Fruit fly (Drosophila melanogaster): ENCODE data around the gene msi.

Gene msi

DNA sequence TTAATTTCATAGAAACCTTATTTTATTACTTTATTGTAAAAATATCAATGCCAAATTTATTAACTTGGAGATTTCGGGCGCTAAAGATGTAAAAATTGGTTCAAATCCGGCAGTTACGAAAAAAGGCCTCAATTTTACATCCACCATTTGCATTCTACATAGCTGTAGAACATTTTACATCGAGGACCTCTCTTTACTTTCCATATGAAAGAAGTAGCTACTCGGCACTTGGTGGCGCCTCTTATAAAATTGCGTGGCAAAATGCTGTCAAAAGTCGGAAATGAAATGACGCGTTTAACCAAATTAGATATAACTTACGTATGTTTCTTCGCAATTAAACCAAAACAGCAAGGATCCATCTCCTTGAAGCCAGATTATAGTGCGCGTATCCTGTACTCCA, 75.6 kb downstream of the msi start (continued):
- no peak for TF ChIP-seq H2.0 (GFP tag; IDR thresholded peaks at IDR 0.05)
- TF ChIP-seq stwl (tag; optimal IDR thresholded peaks at IDR 0.05), result no peak
- no peak for TF ChIP-seq gcm (GFP tag; optimal IDR thresholded peaks at IDR 0.05)
- TF ChIP-seq CG31365 (tag; optimal IDR thresholded peaks at IDR 0.05), result no peak
- no peak for TF ChIP-seq CG15269 (tag; optimal IDR thresholded peaks at IDR 0.05)
- TF ChIP-seq CG2712 (tag; optimal IDR thresholded peaks at IDR 0.05), result peak; percentile 33
- no peak for TF ChIP-seq pzg (GFP tag; optimal IDR thresholded peaks at IDR 0.05)
- no peak for TF ChIP-seq Fer2 (tag; optimal IDR thresholded peaks at IDR 0.05)
- no peak for TF ChIP-seq Dp (GFP tag; optimal IDR thresholded peaks at IDR 0.05)
- no peak for TF ChIP-seq E2f2 (GFP tag; IDR thresholded peaks at IDR 0.05)
- TF ChIP-seq MESR4 (GFP tag; optimal IDR thresholded peaks at IDR 0.05), result no peak
- TF ChIP-seq onecut (GFP tag; IDR thresholded peaks at IDR 0.05), result 0 out of 2 replicates have a peak, but pooled peaks have one; percentile 14
- peak; percentile 39 for TF ChIP-seq CG10267 (tag; optimal IDR thresholded peaks at IDR 0.05)
- TF ChIP-seq CG4282 (GFP tag; optimal IDR thresholded peaks at IDR 0.05), result no peak
- TF ChIP-seq Lpt (GFP tag; optimal IDR thresholded peaks at IDR 0.05), result no peak
- TF ChIP-seq Jarid2 (GFP tag; optimal IDR thresholded peaks at IDR 0.05), result no peak
- TF ChIP-seq chn (GFP tag; optimal IDR thresholded peaks at IDR 0.05), result no peak
- no peak for TF ChIP-seq aop (GFP tag; IDR thresholded peaks at IDR 0.05)
- peak; percentile 91 for TF ChIP-seq CTCF (GFP tag; optimal IDR thresholded peaks at IDR 0.05)
- peak; percentile 54; the same call in 1 of the 2 replicates for TF ChIP-seq Xrp1 (GFP tag; IDR thresholded peaks at IDR 0.05)
- no peak for TF ChIP-seq en (GFP tag; optimal IDR thresholded peaks at IDR 0.05)
- TF ChIP-seq bcd (GFP tag; optimal IDR thresholded peaks at IDR 0.05), result no peak
- no peak for TF ChIP-seq Nf-YC (tag; optimal IDR thresholded peaks at IDR 0.05)
- no peak for TF ChIP-seq rib (GFP tag; IDR thresholded peaks at IDR 0.05)
- no peak for TF ChIP-seq gfzf (GFP tag; optimal IDR thresholded peaks at IDR 0.05)
- TF ChIP-seq CG3407 (GFP tag; optimal IDR thresholded peaks at IDR 0.05), result no peak
- TF ChIP-seq CG10543 (GFP tag; optimal IDR thresholded peaks at IDR 0.05), result no peak
- TF ChIP-seq ind (GFP tag; optimal IDR thresholded peaks at IDR 0.05), result no peak
- TF ChIP-seq kni (GFP tag; optimal IDR thresholded peaks at IDR 0.05), result no peak
- TF ChIP-seq gro (GFP tag; optimal IDR thresholded peaks at IDR 0.05), result no peak
- TF ChIP-seq Abd-B (GFP tag; optimal IDR thresholded peaks at IDR 0.05), result no peak
- no peak for TF ChIP-seq tx (GFP tag; optimal IDR thresholded peaks at IDR 0.05)
- no peak for TF ChIP-seq Ets65A (GFP tag)
- 0 out of 2 replicates have a peak, but pooled peaks have one; percentile 15 for TF ChIP-seq sob (GFP tag; IDR thresholded peaks at IDR 0.05)
- TF ChIP-seq trem (tag; optimal IDR thresholded peaks at IDR 0.05), result peak; percentile 24
- TF ChIP-seq pb (GFP tag; optimal IDR thresholded peaks at IDR 0.05), result no peak
- no peak for TF ChIP-seq CG5180 (GFP tag; optimal IDR thresholded peaks at IDR 0.05)
- TF ChIP-seq zf30C (GFP tag; optimal IDR thresholded peaks at IDR 0.05), result no peak
- no peak for TF ChIP-seq CG10274 (GFP tag; optimal IDR thresholded peaks at IDR 0.05)
- peak; percentile 5 for TF ChIP-seq CG7271 (tag; optimal IDR thresholded peaks at IDR 0.05)
- TF ChIP-seq CG10654 (GFP tag; optimal IDR thresholded peaks at IDR 0.05), result no peak
- TF ChIP-seq Bgb (GFP tag; IDR thresholded peaks at IDR 0.05; ENCODE audit: partially characterized antibody), result peak; percentile 33; the same call in 1 of the 2 replicates
- TF ChIP-seq CG14441 (GFP tag; IDR thresholded peaks at IDR 0.05), result no peak
- TF ChIP-seq Dbx (GFP tag; IDR thresholded peaks at IDR 0.05), result no peak
- no peak for TF ChIP-seq HLH3B (GFP tag; IDR thresholded peaks at IDR 0.05)
- peak; percentile 40 for TF ChIP-seq CG15696 (tag; optimal IDR thresholded peaks at IDR 0.05)
- TF ChIP-seq ab (GFP tag; optimal IDR thresholded peaks at IDR 0.05), result no peak
- TF ChIP-seq CG4730 (GFP tag; IDR thresholded peaks at IDR 0.05), result no peak
- no peak for TF ChIP-seq ftz-f1 (GFP tag; optimal IDR thresholded peaks at IDR 0.05)
- TF ChIP-seq CG10959 (GFP tag; IDR thresholded peaks at IDR 0.05), result no peak
- peak; percentile 32 for TF ChIP-seq pita (GFP tag; optimal IDR thresholded peaks at IDR 0.05)
- TF ChIP-seq Nf-YA (GFP tag; IDR thresholded peaks at IDR 0.05), result no peak
- TF ChIP-seq Antp (GFP tag; optimal IDR thresholded peaks at IDR 0.05), result peak; percentile 6
